Fruit fly (Drosophila melanogaster) whole organism, embryonic: ENCODE data around the gene Non3.

Source experiments
- ATbp ChIP-seq: fragments of 200-800 bp; sonication (Bioruptor generic); optimal IDR thresholded peaks from 2 replicates; lab custom pipeline; 2017; ENCODE audit warnings: missing biosample characterization, mild to moderate bottlenecking, missing genetic modification characterization, missing genetic modification reagents
- Adf1 ChIP-seq: fragments of 200-800 bp; sonication (Bioruptor generic); IDR thresholded peaks from 2 replicates; pipeline ENCODE4 v1.3.6; 2022; ENCODE audit warnings: missing biosample characterization, missing genetic modification characterization
- BEAF-32 ChIP-seq: fragments of 200-800 bp; sonication (Bioruptor generic); optimal IDR thresholded peaks from 3 replicates; lab custom pipeline; 2017; ENCODE audit warnings: missing biosample characterization, missing genetic modification characterization, mild to moderate bottlenecking, moderate library complexity, missing genetic modification reagents
- CG11504 ChIP-seq: fragments of 200-800 bp; sonication (Bioruptor generic); optimal IDR thresholded peaks from 3 replicates; lab custom pipeline; 2019; ENCODE audit warnings: missing biosample characterization, mild to moderate bottlenecking, missing genetic modification characterization, moderate library complexity
- CG13894 ChIP-seq: fragments of 200-800 bp; sonication (Bioruptor generic); optimal IDR thresholded peaks from 3 replicates; lab custom pipeline; 2018; ENCODE audit warnings: missing biosample characterization, mild to moderate bottlenecking, missing genetic modification characterization, moderate library complexity
- CG17385 ChIP-seq: fragments of 200-800 bp; sonication (Bioruptor generic); optimal IDR thresholded peaks from 3 replicates; lab custom pipeline; 2018; ENCODE audit warnings: missing biosample characterization, mild to moderate bottlenecking, missing genetic modification characterization
- CG17612 ChIP-seq: fragments of 200-800 bp; sonication (Bioruptor generic); IDR thresholded peaks from 2 replicates; pipeline ENCODE4 v1.3.6; 2022; ENCODE audit warnings: missing biosample characterization, missing genetic modification characterization
- CG2120 ChIP-seq: fragments of 200-800 bp; sonication (Bioruptor generic); optimal IDR thresholded peaks from 3 replicates; lab custom pipeline; 2016; ENCODE audit warnings: missing biosample characterization, missing genetic modification characterization
- CG2129 ChIP-seq: fragments of 200-800 bp; sonication (Bioruptor generic); IDR thresholded peaks from 2 replicates; pipeline ENCODE4 v1.3.6; 2022; ENCODE audit warnings: missing biosample characterization, missing genetic modification characterization; ENCODE audit not compliant: partially characterized antibody
- CG30020 ChIP-seq: fragments of 200-800 bp; optimal IDR thresholded peaks from 2 replicates; lab custom pipeline; 2019; ENCODE audit warnings: missing biosample characterization, mild to moderate bottlenecking, missing genetic modification characterization, moderate library complexity
- CG31224 ChIP-seq: fragments of 200-800 bp; sonication (Bioruptor generic); IDR thresholded peaks from 2 replicates; pipeline ENCODE4 v1.3.6; 2022; ENCODE audit warnings: missing biosample characterization, missing genetic modification characterization
- CG3838 ChIP-seq: fragments of 200-800 bp; sonication (Bioruptor generic); optimal IDR thresholded peaks from 3 replicates; lab custom pipeline; 2016; ENCODE audit warnings: missing biosample characterization, missing genetic modification characterization
- CG6791 ChIP-seq: fragments of 200-800 bp; sonication (Bioruptor generic); IDR thresholded peaks from 3 replicates; pipeline ENCODE4 v1.3.6; 2022; ENCODE audit warnings: missing biosample characterization, missing genetic modification characterization; ENCODE audit not compliant: partially characterized antibody
- CG7357 ChIP-seq: fragments of 200-800 bp; sonication (Bioruptor generic); IDR thresholded peaks from 3 replicates; pipeline ENCODE4 v1.3.6; 2022; ENCODE audit warnings: missing biosample characterization, missing genetic modification characterization
- CG8924 ChIP-seq: fragments of 200-800 bp; optimal IDR thresholded peaks from 3 replicates; lab custom pipeline; 2019; ENCODE audit warnings: missing biosample characterization, mild to moderate bottlenecking, missing genetic modification characterization, moderate library complexity
- Camta ChIP-seq: fragments of 200-800 bp; sonication (Bioruptor generic); optimal IDR thresholded peaks from 2 replicates; lab custom pipeline; 2016; ENCODE audit warnings: missing biosample characterization, missing genetic modification characterization
- Hey ChIP-seq: fragments of 200-800 bp; sonication (Bioruptor generic); optimal IDR thresholded peaks from 3 replicates; lab custom pipeline; 2018; ENCODE audit warnings: missing biosample characterization, mild to moderate bottlenecking, missing genetic modification characterization
- MBD-R2 ChIP-seq: fragments of 200-800 bp; sonication (Bioruptor generic); IDR thresholded peaks from 2 replicates; pipeline ENCODE4 v1.3.6; 2022; ENCODE audit warnings: missing biosample characterization, missing genetic modification characterization
- Mad ChIP-seq: fragments of 200-800 bp; sonication (Bioruptor generic); optimal IDR thresholded peaks from 2 replicates; lab custom pipeline; 2016; ENCODE audit warnings: missing biosample characterization, missing genetic modification characterization
- Max ChIP-seq: fragments of 200-800 bp; sonication (Bioruptor generic); optimal IDR thresholded peaks from 2 replicates; lab custom pipeline; 2016; ENCODE audit warnings: missing biosample characterization, mild to moderate bottlenecking, missing genetic modification characterization
- Myb ChIP-seq: fragments of 200-800 bp; sonication (Bioruptor generic); optimal IDR thresholded peaks from 2 replicates; lab custom pipeline; 2016; ENCODE audit warnings: missing biosample characterization, missing genetic modification characterization
- Neu2 ChIP-seq: fragments of 200-800 bp; sonication (Bioruptor generic); optimal IDR thresholded peaks from 3 replicates; lab custom pipeline; 2016; ENCODE audit warnings: missing biosample characterization, missing genetic modification characterization, borderline replicate concordance
- Oaz ChIP-seq: fragments of 200-800 bp; sonication (Bioruptor generic); IDR thresholded peaks from 2 replicates; pipeline ENCODE4 v1.3.6; 2022; ENCODE audit warnings: missing biosample characterization, missing genetic modification characterization
- Ptx1 ChIP-seq: fragments of 200-800 bp; sonication (Bioruptor generic); IDR thresholded peaks from 2 replicates; pipeline ENCODE4 v1.3.6; 2022; ENCODE audit warnings: missing biosample characterization, missing genetic modification characterization
- Six4 ChIP-seq: fragments of 200-800 bp; sonication (Bioruptor generic); optimal IDR thresholded peaks from 2 replicates; lab custom pipeline; 2016; ENCODE audit warnings: missing biosample characterization, missing genetic modification characterization
- Sry-β ChIP-seq: fragments of 200-800 bp; sonication (Bioruptor generic); optimal IDR thresholded peaks from 2 replicates; lab custom pipeline; 2018; ENCODE audit warnings: missing biosample characterization, mild to moderate bottlenecking, missing genetic modification characterization, moderate library complexity
- ac ChIP-seq: fragments of 200-800 bp; sonication (Bioruptor generic); optimal IDR thresholded peaks from 3 replicates; lab custom pipeline; 2017; ENCODE audit warnings: missing biosample characterization, mild to moderate bottlenecking, missing genetic modification characterization
- ara ChIP-seq: fragments of 200-800 bp; sonication (Bioruptor generic); IDR thresholded peaks from 2 replicates; pipeline ENCODE4 v1.3.6; 2022; ENCODE audit warnings: missing biosample characterization, missing genetic modification characterization
- cas ChIP-seq: fragments of 200-800 bp; sonication (Bioruptor generic); IDR thresholded peaks from 2 replicates; pipeline ENCODE4 v1.3.6; 2022; ENCODE audit warnings: missing biosample characterization, missing genetic modification characterization
- cg ChIP-seq: fragments of 200-800 bp; sonication (Bioruptor generic); optimal IDR thresholded peaks from 3 replicates; lab custom pipeline; 2019; ENCODE audit warnings: missing biosample characterization, mild to moderate bottlenecking, missing genetic modification characterization, moderate library complexity
- dati ChIP-seq: fragments of 200-800 bp; sonication (Bioruptor generic); IDR thresholded peaks from 2 replicates; pipeline ENCODE4 v1.3.6; 2022; ENCODE audit warnings: missing biosample characterization, missing genetic modification characterization
- dimm ChIP-seq: fragments of 200-800 bp; sonication (Bioruptor generic); IDR thresholded peaks from 2 replicates; pipeline ENCODE4 v1.3.6; 2022; ENCODE audit warnings: missing biosample characterization, missing genetic modification characterization
- dmrt11E ChIP-seq: fragments of 200-800 bp; sonication (Bioruptor generic); optimal IDR thresholded peaks from 3 replicates; lab custom pipeline; 2018; ENCODE audit warnings: missing biosample characterization, mild to moderate bottlenecking, missing genetic modification characterization, moderate library complexity
- ems ChIP-seq: fragments of 200-800 bp; sonication (Bioruptor generic); optimal IDR thresholded peaks from 3 replicates; lab custom pipeline; 2016; ENCODE audit warnings: missing biosample characterization, missing genetic modification characterization
- eve ChIP-seq, 2 experiments: fragments of >200 bp; optimal IDR thresholded peaks; 2 replicates each; lab custom pipeline; 2017; ENCODE audit warnings: missing biosample characterization in 2 of 2, missing genetic modification characterization in 2 of 2
- gt ChIP-seq: fragments of 200-800 bp; sonication (Bioruptor generic); IDR thresholded peaks from 2 replicates; pipeline ENCODE4 v1.3.6; 2022; ENCODE audit warnings: missing biosample characterization, missing genetic modification characterization
- jumu ChIP-seq: fragments of 200-800 bp; sonication (Bioruptor generic); optimal IDR thresholded peaks from 3 replicates; lab custom pipeline; 2016; ENCODE audit warnings: missing biosample characterization, missing genetic modification characterization
- kah ChIP-seq: fragments of 200-800 bp; sonication (Bioruptor generic); optimal IDR thresholded peaks from 2 replicates; lab custom pipeline; 2018; ENCODE audit warnings: missing biosample characterization, mild to moderate bottlenecking, missing genetic modification characterization
- nom ChIP-seq: fragments of 200-800 bp; sonication (Bioruptor generic); optimal IDR thresholded peaks from 2 replicates; lab custom pipeline; 2017; ENCODE audit warnings: missing biosample characterization, missing genetic modification characterization, mild to moderate bottlenecking, moderate library complexity, missing genetic modification reagents
- pho ChIP-seq: fragments of 200-800 bp; sonication (Bioruptor generic); optimal IDR thresholded peaks from 2 replicates; lab custom pipeline; 2016; ENCODE audit warnings: missing biosample characterization, missing genetic modification characterization
- psq ChIP-seq: fragments of 200-800 bp; sonication (Bioruptor generic); optimal IDR thresholded peaks from 2 replicates; lab custom pipeline; 2017; ENCODE audit warnings: missing biosample characterization, missing genetic modification characterization
- scrt ChIP-seq: fragments of 200-800 bp; sonication (Bioruptor generic); optimal IDR thresholded peaks from 2 replicates; lab custom pipeline; 2018; ENCODE audit warnings: missing biosample characterization, mild to moderate bottlenecking, missing genetic modification characterization, moderate library complexity
- sim ChIP-seq: fragments of 200-800 bp; sonication (Bioruptor generic); IDR thresholded peaks from 2 replicates; pipeline ENCODE4 v1.3.6; 2022; ENCODE audit warnings: missing biosample characterization, missing genetic modification characterization
- sisA ChIP-seq: fragments of 200-800 bp; sonication (Bioruptor generic); IDR thresholded peaks from 2 replicates; pipeline ENCODE4 v1.3.6; 2022; ENCODE audit warnings: missing biosample characterization, missing genetic modification characterization
- sob ChIP-seq: fragments of 200-800 bp; sonication (Bioruptor generic); IDR thresholded peaks from 2 replicates; pipeline ENCODE4 v1.3.6; 2022; ENCODE audit warnings: missing biosample characterization, missing genetic modification characterization
- sqz ChIP-seq: fragments of 200-800 bp; sonication (Bioruptor generic); optimal IDR thresholded peaks from 3 replicates; lab custom pipeline; 2018; ENCODE audit warnings: missing biosample characterization, mild to moderate bottlenecking, missing genetic modification characterization
- tap ChIP-seq: fragments of 200-800 bp; optimal IDR thresholded peaks from 3 replicates; lab custom pipeline; 2019; ENCODE audit warnings: missing biosample characterization, mild to moderate bottlenecking, missing genetic modification characterization, moderate library complexity
- tgo ChIP-seq: fragments of 200-800 bp; sonication (Bioruptor generic); IDR thresholded peaks from 3 replicates; pipeline ENCODE4 v1.3.6; 2022; ENCODE audit warnings: missing biosample characterization, missing genetic modification characterization
- toy ChIP-seq: fragments of 200-800 bp; sonication (Bioruptor generic); IDR thresholded peaks from 2 replicates; pipeline ENCODE4 v1.3.6; 2022; ENCODE audit warnings: missing biosample characterization, missing genetic modification characterization
- vnd ChIP-seq: fragments of 200-800 bp; sonication (Bioruptor generic); IDR thresholded peaks from 3 replicates; pipeline ENCODE4 v1.3.6; 2022; ENCODE audit warnings: missing biosample characterization, missing genetic modification characterization; ENCODE audit not compliant: partially characterized antibody
- zfh1 ChIP-seq: fragments of 200-800 bp; sonication (Bioruptor generic); IDR thresholded peaks from 3 replicates; pipeline ENCODE4 v1.3.6; 2022; ENCODE audit warnings: missing biosample characterization, missing genetic modification characterization

Gene Non3

DNA sequence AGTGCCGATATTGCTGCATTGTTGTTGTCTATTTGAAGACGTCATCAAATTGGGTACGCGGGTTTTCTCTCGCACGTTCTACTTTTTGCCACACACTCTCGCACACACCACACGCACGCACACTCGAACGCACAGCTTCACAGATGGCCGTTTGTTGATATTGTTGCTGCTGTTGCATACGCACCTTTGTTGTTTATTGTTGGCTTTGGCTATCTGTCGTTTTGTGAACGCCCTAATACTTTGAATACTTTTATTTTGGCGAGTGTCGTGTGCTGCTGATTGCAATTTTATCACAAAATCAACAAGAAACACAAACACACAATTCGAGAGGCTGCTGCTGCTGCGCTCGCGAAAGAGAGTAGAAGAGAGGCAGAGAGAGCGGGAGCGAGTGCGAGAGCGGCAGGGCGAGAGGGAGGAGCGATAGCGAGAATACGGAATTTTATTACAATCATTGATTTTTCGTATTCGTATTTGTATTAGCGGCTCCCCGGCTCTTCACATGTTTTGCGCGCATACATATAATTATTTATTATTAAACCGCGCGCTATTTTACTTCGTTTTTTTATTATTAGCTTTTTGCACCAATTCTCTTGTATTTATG lies 24.9 kb upstream of the Non3 start (continued):
- TF ChIP-seq Adf1: no peak
- no peak for TF ChIP-seq ara (GFP tag; lab: Robert Waterston, UW)
- no peak for TF ChIP-seq psq (GFP tag; lab: Kevin White, UChicago)
- peak; percentile 49 for TF ChIP-seq nom (GFP tag; lab: Kevin White, UChicago)
- no peak for TF ChIP-seq Six4 (GFP tag; lab: Kevin White, UChicago)
- TF ChIP-seq Hey (tag; lab: Kevin White, UChicago): peak; percentile 47
- TF ChIP-seq ATbp (GFP tag; lab: Kevin White, UChicago): peak; percentile 81
- no peak for TF ChIP-seq BEAF-32 (GFP tag; lab: Kevin White, UChicago)
- TF ChIP-seq tap (tag; lab: Kevin White, UChicago): peak; percentile 29
- TF ChIP-seq Sry-β: no peak
- TF ChIP-seq MBD-R2 (GFP tag; lab: Robert Waterston, UW): no peak
- TF ChIP-seq Oaz: no peak
- peak; percentile 56 for TF ChIP-seq CG8924 (tag; lab: Kevin White, UChicago)
- TF ChIP-seq zfh1: no peak
- no peak for TF ChIP-seq Myb (GFP tag; lab: Kevin White, UChicago)
- TF ChIP-seq cg: peak; percentile 91
- TF ChIP-seq sqz (GFP tag; lab: Kevin White, UChicago): peak; percentile 58
- no peak for TF ChIP-seq dimm (GFP tag; lab: Robert Waterston, UW)
- peak; percentile 23 for TF ChIP-seq Mad (GFP tag; lab: Kevin White, UChicago)
- no peak for TF ChIP-seq eve (GFP tag; optimal IDR thresholded peaks at IDR 0.05; lab: Kevin White, UChicago)
- no peak for TF ChIP-seq CG7357 (GFP tag; lab: Robert Waterston, UW)
- peak; percentile 33 for TF ChIP-seq jumu (GFP tag; lab: Kevin White, UChicago)
- no peak for TF ChIP-seq CG30020 (tag; lab: Kevin White, UChicago)
- no peak for TF ChIP-seq sim (GFP tag; lab: Robert Waterston, UW)
- TF ChIP-seq sisA (GFP tag; lab: Robert Waterston, UW): no peak
- TF ChIP-seq pho (GFP tag; lab: Kevin White, UChicago): peak; percentile 37
- TF ChIP-seq Neu2 (GFP tag; lab: Kevin White, UChicago): no peak
- TF ChIP-seq dmrt11E (tag; lab: Kevin White, UChicago): peak; percentile 39
- no peak for TF ChIP-seq sob
- peak; percentile 64 for TF ChIP-seq CG3838
- peak; percentile 53 for TF ChIP-seq ems (GFP tag; lab: Kevin White, UChicago)
- TF ChIP-seq Max (GFP tag; lab: Kevin White, UChicago): peak; percentile 4
- peak; percentile 61 for TF ChIP-seq ac
- TF ChIP-seq scrt: peak; percentile 58
- TF ChIP-seq CG17385 (GFP tag; lab: Kevin White, UChicago): no peak
- no peak for TF ChIP-seq CG2129 (GFP tag; lab: Robert Waterston, UW)
- TF ChIP-seq cas (GFP tag; lab: Robert Waterston, UW): no peak
- TF ChIP-seq vnd (GFP tag; lab: Robert Waterston, UW): no peak
- TF ChIP-seq toy (GFP tag; lab: Robert Waterston, UW): no peak
- peak; percentile 60 for TF ChIP-seq kah (GFP tag; lab: Kevin White, UChicago)
- TF ChIP-seq CG6791 (GFP tag; lab: Robert Waterston, UW): no peak
- TF ChIP-seq CG13894 (tag; lab: Kevin White, UChicago): no peak
- peak; percentile 29 for TF ChIP-seq CG2120
- no peak for TF ChIP-seq CG17612 (GFP tag; lab: Robert Waterston, UW)
- TF ChIP-seq dati: no peak
- no peak for TF ChIP-seq gt (GFP tag; lab: Robert Waterston, UW)
- TF ChIP-seq CG31224 (GFP tag; lab: Robert Waterston, UW): no peak
- peak; percentile 26 for TF ChIP-seq CG11504 (tag; lab: Kevin White, UChicago)
- no peak for TF ChIP-seq tgo (GFP tag; lab: Robert Waterston, UW)
- TF ChIP-seq Ptx1 (GFP tag; lab: Robert Waterston, UW): no peak
- peak; percentile 20 for TF ChIP-seq Camta (GFP tag; lab: Kevin White, UChicago)
